Fruit fly (Drosophila melanogaster) whole organism, prepupa: ENCODE measurements around the gene dy.

Experiments used
- CG10631 ChIP-seq: fragments of 200-800 bp; sonication (Bioruptor generic); optimal IDR thresholded peaks from 2 replicates; lab custom pipeline; 2016; ENCODE audit warnings: missing biosample characterization, missing genetic modification characterization
- CG10669 ChIP-seq: fragments of 200-800 bp; sonication (Bioruptor generic); optimal IDR thresholded peaks from 3 replicates; lab custom pipeline; 2018; ENCODE audit warnings: missing biosample characterization, mild to moderate bottlenecking, missing genetic modification characterization, moderate library complexity
- CG11294 ChIP-seq: fragments of 200-800 bp; sonication (Bioruptor generic); IDR thresholded peaks from 2 replicates; pipeline ENCODE4 v1.3.6; 2022; ENCODE audit warnings: missing biosample characterization, missing genetic modification characterization
- CG11762 ChIP-seq: fragments of 200-800 bp; sonication (Bioruptor generic); optimal IDR thresholded peaks from 3 replicates; lab custom pipeline; 2016; ENCODE audit warnings: missing biosample characterization, missing genetic modification characterization; ENCODE audit not compliant: insufficient read depth
- CG11902 ChIP-seq: fragments of 200-800 bp; sonication (Bioruptor generic); optimal IDR thresholded peaks from 3 replicates; lab custom pipeline; 2016; ENCODE audit warnings: missing biosample characterization, missing genetic modification characterization
- CG15336 ChIP-seq: fragments of 200-800 bp; sonication (Bioruptor generic); IDR thresholded peaks from 2 replicates; pipeline ENCODE4 v1.3.6; 2022; ENCODE audit warnings: missing biosample characterization, missing genetic modification characterization
- CG1621 ChIP-seq: fragments of 200-800 bp; sonication (Bioruptor generic); optimal IDR thresholded peaks from 3 replicates; lab custom pipeline; 2018; ENCODE audit warnings: missing biosample characterization, mild to moderate bottlenecking, missing genetic modification characterization
- CG3032 ChIP-seq: fragments of 200-800 bp; optimal IDR thresholded peaks from 2 replicates; lab custom pipeline; 2019; ENCODE audit warnings: missing biosample characterization, mild to moderate bottlenecking, missing genetic modification characterization, moderate library complexity
- CG31627 ChIP-seq: fragments of 200-800 bp; sonication (Bioruptor generic); optimal IDR thresholded peaks from 3 replicates; lab custom pipeline; 2016; ENCODE audit warnings: missing biosample characterization, missing genetic modification characterization
- CG32006 ChIP-seq: fragments of 200-800 bp; sonication (Bioruptor generic); optimal IDR thresholded peaks from 3 replicates; lab custom pipeline; 2017; ENCODE audit warnings: missing biosample characterization, mild to moderate bottlenecking, missing genetic modification characterization
- CG34406 ChIP-seq: fragments of 200-800 bp; sonication (Bioruptor generic); optimal IDR thresholded peaks from 3 replicates; lab custom pipeline; 2016; ENCODE audit warnings: missing biosample characterization, missing genetic modification characterization
- CG4318 ChIP-seq: fragments of 200-800 bp; sonication (Bioruptor generic); optimal IDR thresholded peaks from 3 replicates; lab custom pipeline; 2017; ENCODE audit warnings: missing biosample characterization, mild to moderate bottlenecking, missing genetic modification characterization
- CG6163 ChIP-seq: fragments of 200-800 bp; sonication (Bioruptor generic); IDR thresholded peaks from 3 replicates; pipeline ENCODE4 v1.3.6; 2022; ENCODE audit warnings: missing biosample characterization, missing genetic modification characterization
- CG6792 ChIP-seq: fragments of 200-800 bp; sonication (Bioruptor generic); optimal IDR thresholded peaks from 3 replicates; lab custom pipeline; 2016; ENCODE audit warnings: missing biosample characterization, missing genetic modification characterization
- CG7368 ChIP-seq: fragments of 200-800 bp; sonication (Bioruptor generic); optimal IDR thresholded peaks from 3 replicates; lab custom pipeline; 2016; ENCODE audit warnings: missing biosample characterization, missing genetic modification characterization
- CG8632 ChIP-seq: fragments of 200-800 bp; sonication (Bioruptor generic); optimal IDR thresholded peaks from 3 replicates; lab custom pipeline; 2016; ENCODE audit warnings: missing biosample characterization, missing genetic modification characterization
- CG9139 ChIP-seq: fragments of 200-800 bp; sonication (Bioruptor generic); optimal IDR thresholded peaks from 3 replicates; lab custom pipeline; 2017; ENCODE audit warnings: missing biosample characterization, mild to moderate bottlenecking, missing genetic modification characterization
- Eip75B ChIP-seq: fragments of 200-800 bp; sonication (Bioruptor generic); optimal IDR thresholded peaks from 3 replicates; lab custom pipeline; 2016; ENCODE audit warnings: missing biosample characterization, missing genetic modification characterization
- Eip93F ChIP-seq: fragments of 200-800 bp; sonication (Bioruptor generic); optimal IDR thresholded peaks from 2 replicates; lab custom pipeline; 2016; ENCODE audit warnings: missing biosample characterization, mild to moderate bottlenecking, missing genetic modification characterization
- Ets21C ChIP-seq: fragments of 200-800 bp; sonication (Bioruptor generic); optimal IDR thresholded peaks from 3 replicates; lab custom pipeline; 2016; ENCODE audit warnings: missing biosample characterization, missing genetic modification characterization
- Ets96B ChIP-seq: fragments of 200-800 bp; optimal IDR thresholded peaks from 2 replicates; lab custom pipeline; 2019; ENCODE audit warnings: missing biosample characterization, mild to moderate bottlenecking, missing genetic modification characterization, moderate library complexity
- Hr38 ChIP-seq: sonication (Bioruptor generic); optimal IDR thresholded peaks from 2 replicates; lab custom pipeline; 2016; ENCODE audit warnings: missing biosample characterization, missing genetic modification characterization
- Hr39 ChIP-seq: fragments of 200-800 bp; sonication (Bioruptor generic); optimal IDR thresholded peaks from 2 replicates; lab custom pipeline; 2016; ENCODE audit warnings: missing biosample characterization, missing genetic modification characterization
- Hr4 ChIP-seq: fragments of 200-800 bp; sonication (Bioruptor generic); optimal IDR thresholded peaks from 3 replicates; lab custom pipeline; 2016; ENCODE audit warnings: missing biosample characterization, missing genetic modification characterization
- Lpt ChIP-seq: fragments of 200-800 bp; sonication (Bioruptor generic); optimal IDR thresholded peaks from 3 replicates; lab custom pipeline; 2016; ENCODE audit warnings: missing biosample characterization, missing genetic modification characterization
- Met ChIP-seq: fragments of 200-800 bp; sonication (Bioruptor generic); optimal IDR thresholded peaks from 3 replicates; lab custom pipeline; 2016; ENCODE audit warnings: missing biosample characterization, missing genetic modification characterization
- OdsH ChIP-seq: fragments of 200-800 bp; sonication (Bioruptor generic); optimal IDR thresholded peaks from 3 replicates; lab custom pipeline; 2016; ENCODE audit warnings: missing biosample characterization, missing genetic modification characterization
- Smox ChIP-seq: fragments of 200-800 bp; sonication (Bioruptor generic); optimal IDR thresholded peaks from 3 replicates; lab custom pipeline; 2016; ENCODE audit warnings: missing biosample characterization, missing genetic modification characterization
- Sox14 ChIP-seq: fragments of 200-800 bp; sonication (Bioruptor generic); optimal IDR thresholded peaks from 3 replicates; lab custom pipeline; 2016; ENCODE audit warnings: missing biosample characterization, missing genetic modification characterization
- Sox15 ChIP-seq: fragments of 200-800 bp; sonication (Bioruptor generic); optimal IDR thresholded peaks from 3 replicates; lab custom pipeline; 2016; ENCODE audit warnings: missing biosample characterization, missing genetic modification characterization
- acj6 ChIP-seq: fragments of 200-800 bp; sonication (Bioruptor generic); optimal IDR thresholded peaks from 3 replicates; lab custom pipeline; 2016; ENCODE audit warnings: missing biosample characterization, missing genetic modification characterization
- cyc ChIP-seq: fragments of 200-800 bp; sonication (Bioruptor generic); optimal IDR thresholded peaks from 3 replicates; lab custom pipeline; 2016; ENCODE audit warnings: missing biosample characterization, missing genetic modification characterization
- dac ChIP-seq: fragments of 200-800 bp; sonication (Bioruptor generic); optimal IDR thresholded peaks from 2 replicates; lab custom pipeline; 2017; ENCODE audit warnings: missing biosample characterization, mild to moderate bottlenecking, missing genetic modification characterization
- dsx ChIP-seq: fragments of 200-800 bp; optimal IDR thresholded peaks from 3 replicates; lab custom pipeline; 2019; ENCODE audit warnings: missing biosample characterization, mild to moderate bottlenecking, missing genetic modification characterization, moderate library complexity; ENCODE audit not compliant: poor library complexity, severe bottlenecking
- fd59A ChIP-seq: fragments of 200-800 bp; sonication (Bioruptor generic); optimal IDR thresholded peaks from 2 replicates; lab custom pipeline; 2017; ENCODE audit warnings: missing biosample characterization, mild to moderate bottlenecking, missing genetic modification characterization, missing genetic modification reagents
- fd85E ChIP-seq: fragments of 200-800 bp; sonication (Bioruptor generic); optimal IDR thresholded peaks from 3 replicates; lab custom pipeline; 2016; ENCODE audit warnings: missing biosample characterization, missing genetic modification characterization
- lz ChIP-seq: fragments of 200-800 bp; sonication (Bioruptor generic); optimal IDR thresholded peaks from 3 replicates; lab custom pipeline; 2016; ENCODE audit warnings: missing biosample characterization, missing genetic modification characterization
- pdm3 ChIP-seq: fragments of 200-800 bp; sonication (Bioruptor generic); optimal IDR thresholded peaks from 3 replicates; lab custom pipeline; 2016; ENCODE audit warnings: missing biosample characterization, missing genetic modification characterization
- salr ChIP-seq, 2 experiments: fragments of 200-800 bp; sonication (Bioruptor generic); optimal IDR thresholded peaks; 3 replicates each; lab custom pipeline; 2016 to 2018; ENCODE audit warnings: missing biosample characterization in 2 of 2, missing genetic modification characterization in 2 of 2, mild to moderate bottlenecking in 1 of 2
- spab ChIP-seq: fragments of 200-800 bp; sonication (Bioruptor generic); optimal IDR thresholded peaks from 2 replicates; lab custom pipeline; 2017; ENCODE audit warnings: missing biosample characterization, mild to moderate bottlenecking, missing genetic modification characterization, missing genetic modification reagents
- svp ChIP-seq: fragments of 200-800 bp; sonication (Bioruptor generic); peaks from one replicate; lab custom pipeline; 2016; ENCODE audit warnings: missing biosample characterization, missing genetic modification characterization
- topi ChIP-seq: fragments of 200-800 bp; sonication (Bioruptor generic); optimal IDR thresholded peaks from 3 replicates; lab custom pipeline; 2016; ENCODE audit warnings: missing biosample characterization, missing genetic modification characterization
- vri ChIP-seq: fragments of 200-800 bp; sonication (Bioruptor generic); optimal IDR thresholded peaks from 3 replicates; lab custom pipeline; 2016; ENCODE audit warnings: missing biosample characterization, mild to moderate bottlenecking, missing genetic modification characterization

The dy gene

dm6 chrX:11805066-11805766 lies 26.6 kb upstream of the dy start (continued):
- TF ChIP-seq Sox15 (no peak), CG6163 (GFP tag; lab: Robert Waterston, UW) (no peak), dac (no peak)

dm6 chrX:11799931-11800330 lies 21.3 kb upstream of the dy start:
- TF ChIP-seq Lpt (GFP tag; lab: Kevin White, UChicago), result no peak
- no peak for TF ChIP-seq Sox14 (GFP tag; lab: Kevin White, UChicago)
- no peak for TF ChIP-seq cyc
- no peak for TF ChIP-seq vri (GFP tag; lab: Kevin White, UChicago)
- TF ChIP-seq dac, result no peak
- TF ChIP-seq acj6 (GFP tag; lab: Kevin White, UChicago), result no peak

- TF ChIP-seq CG6792 (GFP tag; lab: Kevin White, UChicago) (no peak), lz (GFP tag; lab: Kevin White, UChicago) (no peak), Met (GFP tag; lab: Kevin White, UChicago) (no peak), svp (GFP tag; lab: Kevin White, UChicago) (no peak), dac (no peak), topi (GFP tag; lab: Kevin White, UChicago) (no peak), CG31627 (GFP tag; lab: Kevin White, UChicago) (no peak), CG11762 (GFP tag; lab: Kevin White, UChicago) (no peak), Eip75B (GFP tag; lab: Kevin White, UChicago) (no peak), OdsH (GFP tag; lab: Kevin White, UChicago) (no peak), Ets21C (GFP tag; lab: Kevin White, UChicago) (no peak), salr (GFP tag; optimal IDR thresholded peaks at IDR 0.05; lab: Kevin White, UChicago) (no peak), CG15336 (no peak), CG3032 (tag; lab: Kevin White, UChicago) (no peak), CG9139 (GFP tag; lab: Kevin White, UChicago) (no peak), CG10669 (no peak), acj6 (GFP tag; lab: Kevin White, UChicago) (no peak), Ets96B (no peak)
Observed at dm6 chrX:11798522-11798921, 19.9 kb upstream of the dy start.

- TF ChIP-seq CG9139 (GFP tag; lab: Kevin White, UChicago), result no peak
- TF ChIP-seq Hr39 (GFP tag; lab: Kevin White, UChicago), result no peak
- TF ChIP-seq fd59A, result no peak
- TF ChIP-seq Ets96B, result no peak
- TF ChIP-seq Eip93F (GFP tag; lab: Kevin White, UChicago), result no peak
- TF ChIP-seq svp (GFP tag; lab: Kevin White, UChicago), result no peak
- no peak for TF ChIP-seq Lpt (GFP tag; lab: Kevin White, UChicago)
- no peak for TF ChIP-seq CG4318 (GFP tag; lab: Kevin White, UChicago)
- TF ChIP-seq Sox14 (GFP tag; lab: Kevin White, UChicago), result no peak
- no peak for TF ChIP-seq CG10631 (GFP tag; lab: Kevin White, UChicago)
- no peak for TF ChIP-seq Sox15
- no peak for TF ChIP-seq CG7368 (GFP tag; lab: Kevin White, UChicago)
- no peak for TF ChIP-seq pdm3 (GFP tag; lab: Kevin White, UChicago)
- TF ChIP-seq CG32006 (GFP tag; lab: Kevin White, UChicago), result no peak
- TF ChIP-seq Ets21C (GFP tag; lab: Kevin White, UChicago), result no peak
- TF ChIP-seq CG34406 (GFP tag; lab: Kevin White, UChicago), result no peak
- TF ChIP-seq, all 60 proteins: peak for 0
Observed at dm6 chrX:11796925-11797324, 18.3 kb upstream of the dy start.

dm6 chrX:11793434-11793833 lies 14.8 kb upstream of the dy start:
- TF ChIP-seq Smox (GFP tag; lab: Kevin White, UChicago) (no peak), CG9139 (GFP tag; lab: Kevin White, UChicago) (no peak), CG31627 (GFP tag; lab: Kevin White, UChicago) (no peak), CG6163 (GFP tag; lab: Robert Waterston, UW) (no peak), CG1621 (no peak), OdsH (GFP tag; lab: Kevin White, UChicago) (no peak), Hr38 (GFP tag; lab: Kevin White, UChicago) (no peak), Hr4 (no peak), fd85E (GFP tag; lab: Kevin White, UChicago) (no peak), CG10669 (no peak), CG8632 (GFP tag; lab: Kevin White, UChicago) (no peak), CG11902 (GFP tag; lab: Kevin White, UChicago) (no peak), dac (no peak), CG11762 (GFP tag; lab: Kevin White, UChicago) (no peak), CG11294 (GFP tag; lab: Robert Waterston, UW) (no peak), dsx (GFP tag; lab: Kevin White, UChicago) (no peak), salr (GFP tag; optimal IDR thresholded peaks at IDR 0.05; lab: Kevin White, UChicago) (no peak), spab (GFP tag; lab: Kevin White, UChicago) (no peak)
